Worm (Caenorhabditis elegans) whole organism, young adult: ENCODE measurements around the gene ZK813.6.

ENCODE experiments used
- F49E8.2 ChIP-seq: sonication (generic microtip); optimal IDR thresholded peaks from 3 replicates; lab custom pipeline; 2017; ENCODE audit warnings: missing genetic modification characterization, mild to moderate bottlenecking, missing compliant biosample characterization, antibody characterized with exemption, moderate library complexity; ENCODE audit not compliant: insufficient read depth
- die-1 ChIP-seq: sonication (generic microtip); optimal IDR thresholded peaks from 2 replicates; lab custom pipeline; 2016; ENCODE audit warnings: missing genotype, mild to moderate bottlenecking, missing genetic modification characterization, missing compliant biosample characterization
- dpl-1 ChIP-seq: fragments of 150-350 bp; optimal IDR thresholded peaks from 2 replicates; lab custom pipeline; 2014; ENCODE audit warnings: missing biosample characterization, missing genetic modification reagents, missing genetic modification characterization
- fkh-3 ChIP-seq: sonication (generic microtip); optimal IDR thresholded peaks from 2 replicates; lab custom pipeline; 2016; ENCODE audit warnings: mild to moderate bottlenecking, missing genetic modification characterization, missing compliant biosample characterization
- lin-35 ChIP-seq, 3 experiments: fragments of 150-350 bp in 2 of 3; sonication (generic microtip) in 1 of 3; optimal IDR thresholded peaks; 2 replicates each; lab custom pipeline; 2014 to 2018; ENCODE audit warnings: missing biosample characterization in 3 of 3, missing genetic modification characterization in 3 of 3, missing genetic modification reagents in 3 of 3
- lin-40 ChIP-seq: sonication (generic microtip); optimal IDR thresholded peaks from 2 replicates; lab custom pipeline; 2016; ENCODE audit warnings: missing genetic modification characterization, mild to moderate bottlenecking, missing compliant biosample characterization, missing genotype, missing genetic modification reagents
- pbrm-1 ChIP-seq: fragments of 200-800 bp; sonication (Bioruptor generic); IDR thresholded peaks from 2 replicates; pipeline ENCODE4 v1.3.6; 2022; ENCODE audit warnings: missing genetic modification reagents, missing genetic modification characterization, missing compliant biosample characterization
- pha-4 ChIP-seq: fragments of 150-350 bp; sonication (generic microtip); optimal IDR thresholded peaks from 2 replicates; lab custom pipeline; 2014; ENCODE audit warnings: missing biosample characterization, missing genetic modification reagents, missing genetic modification characterization
- snpc-1.3 ChIP-seq: sonication (generic microtip); optimal IDR thresholded peaks from 2 replicates; lab custom pipeline; 2017; ENCODE audit warnings: missing genetic modification characterization, mild to moderate bottlenecking, missing compliant biosample characterization, antibody characterized with exemption, moderate library complexity, missing genotype, missing genetic modification reagents; ENCODE audit not compliant: insufficient read depth
- snpc-4 ChIP-seq, 5 experiments: fragments of 150-350 bp in 1 of 5; sonication (generic microtip) in 4 of 5; optimal IDR thresholded peaks; 2 replicates each; lab custom pipeline; 2014 to 2018; ENCODE audit warnings: missing genetic modification characterization in 5 of 5, missing biosample characterization in 3 of 5, antibody characterized with exemption in 2 of 5, mild to moderate bottlenecking in 2 of 5, missing compliant biosample characterization in 2 of 5, missing genotype in 2 of 5, moderate library complexity in 2 of 5, missing genetic modification reagents in 1 of 5
- sptf-2 ChIP-seq: fragments of 200-800 bp; sonication (Bioruptor generic); optimal IDR thresholded peaks from 2 replicates; lab custom pipeline; 2018; ENCODE audit warnings: mild to moderate bottlenecking, missing genetic modification characterization, missing compliant biosample characterization
- unc-62 ChIP-seq: fragments of 150-350 bp; optimal IDR thresholded peaks from 2 replicates; lab custom pipeline; 2014; ENCODE audit warnings: missing biosample characterization, missing genetic modification reagents, missing genetic modification characterization
- zfh-2 ChIP-seq: fragments of 200-800 bp; sonication (Bioruptor generic); conservative IDR thresholded peaks from 2 replicates; pipeline ENCODE4 v1.3.6; 2022; ENCODE audit warnings: missing genetic modification reagents, missing genetic modification characterization, missing compliant biosample characterization

- TF ChIP-seq snpc-4 (GFP tag; optimal IDR thresholded peaks at IDR 0.05; lab: Kevin White, UChicago) (no peak), snpc-4 (tag; optimal IDR thresholded peaks at IDR 0.05; lab: Kevin White, UChicago) (no peak), unc-62 (no peak), fkh-3 (tag; lab: Kevin White, UChicago) (no peak), die-1 (tag; lab: Kevin White, UChicago) (no peak), pha-4 (tag; lab: Kevin White, UChicago) (no peak), sptf-2 (GFP tag; lab: Kevin White, UChicago) (no peak), snpc-1.3 (tag; lab: Kevin White, UChicago) (no peak), dpl-1 (no peak), lin-35 (GFP tag; optimal IDR thresholded peaks at IDR 0.05; lab: Kevin White, UChicago) (no peak), F49E8.2 (no peak), lin-40 (tag; lab: Kevin White, UChicago) (no peak), pbrm-1 (no peak), zfh-2 (no peak)
Observed at ce11 chrX:3464309-3465038, 39.9 kb downstream of the ZK813.6 start.
